Fruit fly (Drosophila melanogaster) whole organism, wandering third instar larva: ENCODE measurements around the gene Vps13D.
A peak's percentile ranks its signal among the peaks of the same experiment; 100 is the strongest.

Experiments used
- Abd-B ChIP-seq: fragments of >200 bp; optimal IDR thresholded peaks from 2 replicates; lab custom pipeline; 2017; ENCODE audit warnings: missing biosample characterization, missing genetic modification characterization
- CG32264 ChIP-seq: fragments of 200-800 bp; sonication (Bioruptor generic); optimal IDR thresholded peaks from 2 replicates; lab custom pipeline; 2016; ENCODE audit warnings: missing biosample characterization, missing genetic modification characterization
- CG9705 ChIP-seq: fragments of 200-800 bp; sonication (Bioruptor generic); optimal IDR thresholded peaks from 2 replicates; lab custom pipeline; 2018; ENCODE audit warnings: missing biosample characterization, mild to moderate bottlenecking, missing genetic modification characterization
- CrebA ChIP-seq: fragments of 200-800 bp; sonication (Bioruptor generic); optimal IDR thresholded peaks from 2 replicates; lab custom pipeline; 2016; ENCODE audit warnings: missing biosample characterization, mild to moderate bottlenecking, missing genetic modification characterization, borderline replicate concordance
- Dfd ChIP-seq: fragments of >200 bp; optimal IDR thresholded peaks from 2 replicates; lab custom pipeline; 2017; ENCODE audit warnings: missing biosample characterization, missing genetic modification characterization
- Dif ChIP-seq: fragments of 200-275, 200-300 bp; sonication (Bioruptor generic); optimal IDR thresholded peaks from 2 replicates; lab custom pipeline; 2018; ENCODE audit warnings: missing biosample characterization, missing genetic modification characterization; ENCODE audit not compliant: partially characterized antibody
- GATAd ChIP-seq: sonication (Bioruptor generic); optimal IDR thresholded peaks from 2 replicates; lab custom pipeline; 2016; ENCODE audit warnings: missing biosample characterization, missing genetic modification characterization
- HLH106 ChIP-seq: fragments of 200-800 bp; optimal IDR thresholded peaks from 3 replicates; lab custom pipeline; 2019; ENCODE audit warnings: missing biosample characterization, mild to moderate bottlenecking, missing genetic modification characterization, moderate library complexity
- Hnf4 ChIP-seq: fragments of 200-800 bp; sonication (Bioruptor generic); optimal IDR thresholded peaks from 2 replicates; lab custom pipeline; 2016; ENCODE audit warnings: missing biosample characterization, mild to moderate bottlenecking, missing genetic modification characterization
- Hr78 ChIP-seq: fragments of >200 bp; optimal IDR thresholded peaks from 2 replicates; lab custom pipeline; 2017; ENCODE audit warnings: missing biosample characterization, missing genetic modification characterization
- Hr83 ChIP-seq: fragments of 200-300 bp; sonication (Bioruptor generic); optimal IDR thresholded peaks from 2 replicates; lab custom pipeline; 2016; ENCODE audit warnings: missing biosample characterization, mild to moderate bottlenecking, missing genetic modification characterization, moderate library complexity; ENCODE audit not compliant: poor library complexity, severe bottlenecking
- Jra ChIP-seq: sonication (Bioruptor generic); optimal IDR thresholded peaks from 2 replicates; lab custom pipeline; 2016; ENCODE audit warnings: missing biosample characterization, missing genetic modification characterization
- Mio ChIP-seq: sonication (Bioruptor generic); optimal IDR thresholded peaks from 2 replicates; lab custom pipeline; 2016; ENCODE audit warnings: missing biosample characterization, missing genetic modification characterization
- Myc ChIP-seq: fragments of >200 bp; optimal IDR thresholded peaks from 2 replicates; lab custom pipeline; 2017
- N ChIP-seq: fragments of >200 bp; optimal IDR thresholded peaks from 2 replicates; lab custom pipeline; 2018; ENCODE audit warnings: missing biosample characterization, missing external identifiers, missing genetic modification characterization
- OdsH ChIP-seq: fragments of 200-800 bp; sonication (Bioruptor generic); optimal IDR thresholded peaks from 2 replicates; lab custom pipeline; 2016; ENCODE audit warnings: missing biosample characterization, mild to moderate bottlenecking, missing genetic modification characterization
- Rel ChIP-seq, 2 experiments: fragments of 200-800 bp; sonication (Bioruptor generic) in 1 of 2; optimal IDR thresholded peaks; 2 replicates in 1 of 2; 3 replicates in 1 of 2; lab custom pipeline; 2016 to 2019; ENCODE audit warnings: mild to moderate bottlenecking in 2 of 2, missing biosample characterization in 2 of 2, missing genetic modification characterization in 2 of 2, moderate library complexity in 1 of 2
- Sp1 ChIP-seq: fragments of 200-800 bp; sonication (Bioruptor generic); optimal IDR thresholded peaks from 3 replicates; lab custom pipeline; 2019; ENCODE audit warnings: missing biosample characterization, mild to moderate bottlenecking, missing genetic modification characterization, moderate library complexity
- Vsx2 ChIP-seq: fragments of 200-300, 225-300 bp; sonication (Bioruptor generic); optimal IDR thresholded peaks from 2 replicates; lab custom pipeline; 2018; ENCODE audit warnings: missing biosample characterization, missing genetic modification characterization; ENCODE audit not compliant: partially characterized antibody
- br ChIP-seq: fragments of 200-800 bp; sonication (Bioruptor generic); optimal IDR thresholded peaks from 2 replicates; lab custom pipeline; 2016; ENCODE audit warnings: missing biosample characterization, missing genetic modification characterization
- brk ChIP-seq: fragments of 200-800 bp; sonication (Bioruptor generic); optimal IDR thresholded peaks from 2 replicates; lab custom pipeline; 2016; ENCODE audit warnings: missing biosample characterization, mild to moderate bottlenecking, missing genetic modification characterization
- dl ChIP-seq, 2 experiments: fragments of 175-275, 200-275 bp in 1 of 2; fragments of 200-275 bp in 1 of 2; sonication (Bioruptor generic); optimal IDR thresholded peaks; lab custom pipeline; 2018; ENCODE audit warnings: mild to moderate bottlenecking in 2 of 2, missing biosample characterization in 2 of 2, missing genetic modification characterization in 2 of 2, moderate library complexity in 2 of 2; ENCODE audit not compliant: partially characterized antibody in 2 of 2, insufficient read depth in 1 of 2
- dmrt93B ChIP-seq: fragments of 200-800 bp; sonication (Bioruptor generic); optimal IDR thresholded peaks from 2 replicates; lab custom pipeline; 2018; ENCODE audit warnings: missing biosample characterization, mild to moderate bottlenecking, missing genetic modification characterization
- dsf ChIP-seq: sonication (Bioruptor generic); optimal IDR thresholded peaks from 2 replicates; lab custom pipeline; 2016; ENCODE audit warnings: missing biosample characterization, missing genetic modification characterization, borderline replicate concordance
- ey ChIP-seq: fragments of 200-800 bp; sonication (Bioruptor generic); optimal IDR thresholded peaks from 2 replicates; lab custom pipeline; 2016; ENCODE audit warnings: missing biosample characterization, missing genetic modification characterization
- foxo ChIP-seq, 2 experiments: fragments of 200-800 bp; sonication (Bioruptor generic); optimal IDR thresholded peaks; 2 replicates in 1 of 2; 3 replicates in 1 of 2; lab custom pipeline; 2016 to 2017; ENCODE audit warnings: missing biosample characterization in 2 of 2, missing genetic modification characterization in 2 of 2
- fru ChIP-seq: fragments of 200-800 bp; sonication (Bioruptor generic); optimal IDR thresholded peaks from 3 replicates; lab custom pipeline; 2016; ENCODE audit warnings: missing biosample characterization, mild to moderate bottlenecking, missing genetic modification characterization
- h ChIP-seq: fragments of 200-800 bp; sonication (Bioruptor generic); optimal IDR thresholded peaks from 3 replicates; lab custom pipeline; 2016; ENCODE audit warnings: missing biosample characterization, mild to moderate bottlenecking, missing genetic modification characterization
- jim ChIP-seq: fragments of 175-275, 200-325 bp; sonication (Bioruptor generic); optimal IDR thresholded peaks from 2 replicates; lab custom pipeline; 2016; ENCODE audit warnings: missing biosample characterization, mild to moderate bottlenecking, missing genetic modification characterization
- lola ChIP-seq: fragments of >200 bp; optimal IDR thresholded peaks from 2 replicates; lab custom pipeline; 2017; ENCODE audit warnings: missing biosample characterization, missing genetic modification characterization
- pan ChIP-seq: fragments of >200 bp; optimal IDR thresholded peaks from 2 replicates; lab custom pipeline; 2017
- psq ChIP-seq: fragments of 200-800 bp; sonication (Bioruptor generic); optimal IDR thresholded peaks from 3 replicates; lab custom pipeline; 2017; ENCODE audit warnings: missing biosample characterization, mild to moderate bottlenecking, missing genetic modification characterization, moderate library complexity
- rgr ChIP-seq: fragments of 200-800 bp; sonication (Bioruptor generic); optimal IDR thresholded peaks from 3 replicates; lab custom pipeline; 2016; ENCODE audit warnings: missing biosample characterization, mild to moderate bottlenecking, missing genetic modification characterization
- sage ChIP-seq: fragments of 200-800 bp; sonication (Bioruptor generic); optimal IDR thresholded peaks from 2 replicates; lab custom pipeline; 2016; ENCODE audit warnings: missing biosample characterization, mild to moderate bottlenecking, missing genetic modification characterization
- sv ChIP-seq: fragments of 200-800 bp; sonication (Bioruptor generic); optimal IDR thresholded peaks from 3 replicates; lab custom pipeline; 2016; ENCODE audit warnings: missing biosample characterization, missing genetic modification characterization
- tai ChIP-seq: sonication (Bioruptor generic); optimal IDR thresholded peaks from 2 replicates; lab custom pipeline; 2016; ENCODE audit warnings: missing biosample characterization, missing genetic modification characterization
- usp ChIP-seq: fragments of >200 bp; optimal IDR thresholded peaks from 2 replicates; lab custom pipeline; 2017; ENCODE audit warnings: missing biosample characterization, missing genetic modification characterization
- woc ChIP-seq: sonication (Bioruptor generic); optimal IDR thresholded peaks from 2 replicates; lab custom pipeline; 2016; ENCODE audit warnings: missing biosample characterization, mild to moderate bottlenecking, missing genetic modification characterization

Vps13D gene

dm6 chr3L:12805660-12806289 is 50.9 kb downstream of the Vps13D start, which contains the start of gene Sap130:
Gene Sap130 (plus strand): TSS chr3L:12805902.
- TF ChIP-seq tai (GFP tag; lab: Kevin White, UChicago) (no peak), usp (GFP tag; lab: Kevin White, UChicago) (no peak), Abd-B (GFP tag; lab: Kevin White, UChicago) (no peak), sv (GFP tag; lab: Kevin White, UChicago) (no peak), Hnf4 (GFP tag; lab: Kevin White, UChicago) (no peak), dl (GFP tag; optimal IDR thresholded peaks at IDR 0.05; lab: Kevin White, UChicago; ENCODE audit: insufficient read depth in 1 of 2, partially characterized antibody in 2 of 2) (no peak), foxo (GFP tag; optimal IDR thresholded peaks at IDR 0.05; lab: Kevin White, UChicago) (no peak)

dm6 chr3L:12806290-12806743 is 51.5 kb downstream of the Vps13D start:
- no peak for TF ChIP-seq Myc (lab: Kevin White, UChicago)
- TF ChIP-seq CrebA (GFP tag; lab: Kevin White, UChicago) = no peak
- TF ChIP-seq OdsH (GFP tag; lab: Kevin White, UChicago) = peak; percentile 66
- no peak for TF ChIP-seq Hnf4 (GFP tag; lab: Kevin White, UChicago)
- peak; percentile 46 for TF ChIP-seq Rel (GFP tag; optimal IDR thresholded peaks at IDR 0.05; lab: Kevin White, UChicago)
- peak; percentile 32 for TF ChIP-seq Rel (tag; optimal IDR thresholded peaks at IDR 0.05; lab: Kevin White, UChicago)
- TF ChIP-seq sv (GFP tag; lab: Kevin White, UChicago) = no peak
- TF ChIP-seq N (GFP tag; lab: Kevin White, UChicago) = no peak
- TF ChIP-seq tai (GFP tag; lab: Kevin White, UChicago) = no peak
- peak; percentile 78 for TF ChIP-seq sage (GFP tag; lab: Kevin White, UChicago)
- peak in 1 of 2 experiments; percentile 70 for TF ChIP-seq foxo (GFP tag; optimal IDR thresholded peaks at IDR 0.05; lab: Kevin White, UChicago)
- TF ChIP-seq Hr78 (GFP tag; lab: Kevin White, UChicago) = no peak
- TF ChIP-seq woc = peak; percentile 55
- peak; percentile 67 for TF ChIP-seq Sp1 (GFP tag; lab: Kevin White, UChicago)
- TF ChIP-seq rgr (GFP tag; lab: Kevin White, UChicago) = peak; percentile 70
- peak; percentile 99 for TF ChIP-seq psq (GFP tag; lab: Kevin White, UChicago)
- no peak for TF ChIP-seq CG32264 (GFP tag; lab: Kevin White, UChicago)
- TF ChIP-seq fru = peak; percentile 73
- TF ChIP-seq lola (GFP tag; lab: Kevin White, UChicago) = no peak
- TF ChIP-seq usp (GFP tag; lab: Kevin White, UChicago) = no peak
- TF ChIP-seq Abd-B (GFP tag; lab: Kevin White, UChicago) = no peak
- TF ChIP-seq dsf = no peak
- TF ChIP-seq brk (GFP tag; lab: Kevin White, UChicago) = no peak
- peak; percentile 23 for TF ChIP-seq br (GFP tag; lab: Kevin White, UChicago)
- no peak for TF ChIP-seq dmrt93B (GFP tag; lab: Kevin White, UChicago)
- TF ChIP-seq GATAd (GFP tag; lab: Kevin White, UChicago) = no peak
- peak; percentile 49 for TF ChIP-seq h (GFP tag; lab: Kevin White, UChicago)
- no peak for TF ChIP-seq Dif (GFP tag; lab: Kevin White, UChicago)
- no peak for TF ChIP-seq Mio (GFP tag; lab: Kevin White, UChicago)
- TF ChIP-seq jim (GFP tag; lab: Kevin White, UChicago) = no peak
- peak; percentile 34 for TF ChIP-seq CG9705
- peak; percentile 69 for TF ChIP-seq Hr83 (GFP tag; lab: Kevin White, UChicago)
- TF ChIP-seq Vsx2 = no peak
- no peak for TF ChIP-seq pan (lab: Kevin White, UChicago)
- TF ChIP-seq dl (GFP tag; optimal IDR thresholded peaks at IDR 0.05; lab: Kevin White, UChicago; ENCODE audit: insufficient read depth in 1 of 2, partially characterized antibody in 2 of 2) = no peak
- no peak for TF ChIP-seq Jra
- peak; percentile 37 for TF ChIP-seq ey (GFP tag; lab: Kevin White, UChicago)
- TF ChIP-seq HLH106 = peak; percentile 63
- TF ChIP-seq Dfd (GFP tag; lab: Kevin White, UChicago) = no peak
